Worm (Caenorhabditis elegans) whole organism, L3 larva: ENCODE results near the gene srz-79.

Experiments
- aly-2 ChIP-seq: fragments of 150-350 bp; optimal IDR thresholded peaks from 2 replicates; lab custom pipeline; 2014; ENCODE audit warnings: missing biosample characterization, missing genetic modification characterization
- egl-5 ChIP-seq: fragments of 150-350 bp; optimal IDR thresholded peaks from 2 replicates; lab custom pipeline; 2017; ENCODE audit warnings: missing biosample characterization, missing genetic modification reagents, missing genetic modification characterization, inconsistent platforms
- elt-2 ChIP-seq: sonication (generic microtip); optimal IDR thresholded peaks from 2 replicates; lab custom pipeline; 2016; ENCODE audit warnings: missing genetic modification reagents, mild to moderate bottlenecking, missing genetic modification characterization, missing compliant biosample characterization
- elt-3 ChIP-seq, 3 experiments: fragments of 150-350 bp in 1 of 3; sonication (generic microtip) in 2 of 3; optimal IDR thresholded peaks; 2 replicates in 2 of 3; 4 replicates in 1 of 3; lab custom pipeline; 2014 to 2017; ENCODE audit warnings: missing biosample characterization in 3 of 3, missing genetic modification characterization in 3 of 3
- hmg-11 ChIP-seq: sonication (generic microtip); optimal IDR thresholded peaks from 2 replicates; lab custom pipeline; 2016; ENCODE audit warnings: missing genetic modification characterization, missing compliant biosample characterization
- lin-15B ChIP-seq: fragments of 150-350 bp; optimal IDR thresholded peaks from 2 replicates; lab custom pipeline; 2014; ENCODE audit warnings: missing biosample characterization, missing genetic modification characterization
- lin-39 ChIP-seq: fragments of 150-350 bp; optimal IDR thresholded peaks from 2 replicates; lab custom pipeline; 2018; ENCODE audit warnings: missing biosample characterization, missing genetic modification reagents, missing genetic modification characterization
- mdl-1 ChIP-seq: fragments of 150-350 bp; optimal IDR thresholded peaks from 2 replicates; lab custom pipeline; 2014; ENCODE audit warnings: missing biosample characterization, missing genetic modification characterization
- nfya-1 ChIP-seq: sonication (generic microtip); optimal IDR thresholded peaks from 2 replicates; lab custom pipeline; 2017; ENCODE audit warnings: missing genetic modification characterization, mild to moderate bottlenecking, missing compliant biosample characterization, antibody characterized with exemption, moderate library complexity; ENCODE audit not compliant: insufficient read depth
- nhr-28 ChIP-seq: fragments of 150-350 bp; optimal IDR thresholded peaks from 2 replicates; lab custom pipeline; 2014; ENCODE audit warnings: missing biosample characterization, missing genetic modification characterization
- pha-4 ChIP-seq: fragments of 150-350 bp; optimal IDR thresholded peaks from 2 replicates; lab custom pipeline; 2014; ENCODE audit warnings: missing biosample characterization, missing genetic modification reagents, missing genetic modification characterization
- pqm-1 ChIP-seq: fragments of 150-350 bp; optimal IDR thresholded peaks from 2 replicates; lab custom pipeline; 2017; ENCODE audit warnings: missing biosample characterization, missing genetic modification characterization, inconsistent platforms
- skn-1 ChIP-seq: fragments of 150-350 bp; optimal IDR thresholded peaks from 2 replicates; lab custom pipeline; 2014; ENCODE audit warnings: missing biosample characterization, missing genetic modification characterization
- unc-39 ChIP-seq: sonication (generic microtip); optimal IDR thresholded peaks from 4 replicates; lab custom pipeline; 2017; ENCODE audit warnings: missing biosample characterization, missing genetic modification characterization

ce11 chrIV:3520374-3520773, 27.0 kb downstream of the srz-79 start:
- TF ChIP-seq lin-15B (tag; lab: Kevin White, UChicago) (no peak), pqm-1 (tag; lab: Kevin White, UChicago) (no peak), lin-39 (tag; lab: Kevin White, UChicago) (peak; percentile 13), elt-2 (tag; lab: Kevin White, UChicago) (no peak), aly-2 (no peak), nfya-1 (tag; lab: Kevin White, UChicago) (no peak), mdl-1 (tag; lab: Kevin White, UChicago) (no peak), egl-5 (tag; lab: Kevin White, UChicago) (no peak), unc-39 (no peak), nhr-28 (tag; lab: Kevin White, UChicago) (no peak), pha-4 (no peak), hmg-11 (tag; lab: Kevin White, UChicago) (no peak), elt-3 (tag; optimal IDR thresholded peaks at IDR 0.05; lab: Kevin White, UChicago) (no peak), skn-1 (tag; lab: Kevin White, UChicago) (no peak)
